Worm (Caenorhabditis elegans) whole organism, midembryonic: ENCODE measurements around the gene srd-16.

ENCODE experiments used
- T22C8.4 ChIP-seq: fragments of 200-800 bp; sonication (Bioruptor generic); IDR thresholded peaks from 2 replicates; pipeline ENCODE4 v1.3.6; 2022; ENCODE audit warnings: missing genetic modification characterization, missing compliant biosample characterization
- cog-1 ChIP-seq: sonication (generic microtip); optimal IDR thresholded peaks from 2 replicates; lab custom pipeline; 2016; ENCODE audit warnings: missing genetic modification characterization, missing compliant biosample characterization
- klf-2 ChIP-seq: fragments of 200-800 bp; sonication (Bioruptor generic); conservative IDR thresholded peaks from 2 replicates; pipeline ENCODE4 v1.3.6; 2022; ENCODE audit warnings: missing genetic modification reagents, missing genetic modification characterization, missing compliant biosample characterization
- med-1 ChIP-seq: sonication (generic microtip); optimal IDR thresholded peaks from 2 replicates; lab custom pipeline; 2017; ENCODE audit warnings: missing genetic modification characterization, mild to moderate bottlenecking, missing compliant biosample characterization, antibody characterized with exemption, missing genetic modification reagents; ENCODE audit not compliant: insufficient read depth
- ref-1 ChIP-seq: fragments of 200-800 bp; sonication (Bioruptor generic); conservative IDR thresholded peaks from 2 replicates; pipeline ENCODE4 v1.3.6; 2022; ENCODE audit warnings: missing genetic modification reagents, missing genetic modification characterization, missing compliant biosample characterization
- tab-1 ChIP-seq: fragments of 200-800 bp; sonication (Bioruptor generic); IDR thresholded peaks from 2 replicates; pipeline ENCODE4 v1.3.6; 2022; ENCODE audit warnings: missing genetic modification characterization, missing compliant biosample characterization
- ztf-29 ChIP-seq: fragments of 200-800 bp; sonication (Bioruptor generic); IDR thresholded peaks from 2 replicates; pipeline ENCODE4 v1.3.6; 2022; ENCODE audit warnings: missing genetic modification reagents, missing genetic modification characterization, missing compliant biosample characterization

DNA sequence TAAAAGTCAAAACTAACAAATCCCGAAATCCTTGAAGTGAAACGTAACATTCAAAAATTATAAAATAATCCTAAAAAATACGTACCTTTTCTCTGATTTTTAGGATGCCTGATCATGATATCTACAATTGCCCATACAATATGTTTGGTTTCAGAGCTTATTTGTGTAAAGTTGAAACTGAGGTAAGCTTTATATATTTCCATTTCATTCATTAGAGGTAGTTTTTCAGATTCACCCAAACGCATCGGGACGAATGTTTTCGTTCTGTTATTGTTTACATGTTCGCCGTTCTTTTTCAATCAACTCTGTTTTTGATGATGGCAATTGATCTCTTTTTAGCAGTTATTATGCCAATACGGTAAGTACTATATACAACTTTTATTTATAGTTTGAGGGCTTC, 28.2 kb upstream of the srd-16 start:
- TF ChIP-seq med-1 (GFP tag; lab: Kevin White, UChicago) = no peak
- no peak for TF ChIP-seq T22C8.4
- TF ChIP-seq ref-1 (GFP tag; lab: Robert Waterston, UW) = no peak
- no peak for TF ChIP-seq tab-1 (GFP tag; lab: Robert Waterston, UW)
- TF ChIP-seq klf-2 (GFP tag; lab: Robert Waterston, UW) = no peak
- no peak for TF ChIP-seq cog-1 (tag; lab: Kevin White, UChicago)
- no peak for TF ChIP-seq ztf-29 (GFP tag; lab: Robert Waterston, UW)
